Worm (Caenorhabditis elegans): ENCODE data around the gene igdb-2.

- TF ChIP-seq hmg-1.2 (GFP tag; IDR thresholded peaks at IDR 0.05): no peak
- no peak for TF ChIP-seq pha-4 (tag; optimal IDR thresholded peaks at IDR 0.05)
- no peak for TF ChIP-seq ZK185.1 (tag; optimal IDR thresholded peaks at IDR 0.05; ENCODE audit: poor library complexity, severe bottlenecking)
- TF ChIP-seq pbrm-1 (GFP tag; IDR thresholded peaks at IDR 0.05): no peak
- no peak for TF ChIP-seq Y53F4B.3 (GFP tag; IDR thresholded peaks at IDR 0.05)
- no peak for TF ChIP-seq egl-44 (GFP tag; IDR thresholded peaks at IDR 0.05)
- no peak for TF ChIP-seq unc-130 (GFP tag; optimal IDR thresholded peaks at IDR 0.05)
- TF ChIP-seq ztf-28 (GFP tag; IDR thresholded peaks at IDR 0.05): no peak
- TF ChIP-seq dox-1 (GFP tag; IDR thresholded peaks at IDR 0.05): no peak
Observed at ce11 chrIV:12454115-12454514, 14.3 kb upstream of the igdb-2 start, which contains the start of gene spe-44.
